Worm (Caenorhabditis elegans): Measurements from ENCODE around the gene C09F12.3.

Gene C09F12.3

ce11 chrX:11028617-11029016 lies 14.1 kb downstream of the C09F12.3 start, which contains the start of gene ldb-1:
TSS of gene ldb-1 (plus strand) at chrX:11028917.
- TF ChIP-seq ztf-29 (GFP tag; IDR thresholded peaks at IDR 0.05) (no peak), med-1 (GFP tag; optimal IDR thresholded peaks at IDR 0.05; ENCODE audit: insufficient read depth) (no peak), ref-1 (GFP tag; conservative IDR thresholded peaks at IDR 0.05) (no peak), T22C8.4 (GFP tag; IDR thresholded peaks at IDR 0.05) (no peak), klf-2 (GFP tag; conservative IDR thresholded peaks at IDR 0.05) (no peak), ztf-23 (GFP tag; IDR thresholded peaks at IDR 0.05) (no peak), flt-1 (GFP tag; IDR thresholded peaks at IDR 0.05) (no peak), tab-1 (GFP tag; IDR thresholded peaks at IDR 0.05) (no peak), cog-1 (tag; optimal IDR thresholded peaks at IDR 0.05) (no peak)

ce11 chrX:11016100-11016499 lies 26.6 kb downstream of the C09F12.3 start, which contains the start of gene egl-15:
TSS of gene egl-15 (plus strand) at chrX:11016400.
- no peak for TF ChIP-seq flt-1 (GFP tag; IDR thresholded peaks at IDR 0.05)
- TF ChIP-seq ztf-23 (GFP tag; IDR thresholded peaks at IDR 0.05), result no peak
- no peak for TF ChIP-seq T22C8.4 (GFP tag; IDR thresholded peaks at IDR 0.05)
- TF ChIP-seq ref-1 (GFP tag; conservative IDR thresholded peaks at IDR 0.05), result no peak
- TF ChIP-seq med-1 (GFP tag; optimal IDR thresholded peaks at IDR 0.05; ENCODE audit: insufficient read depth), result no peak
- TF ChIP-seq cog-1 (tag; optimal IDR thresholded peaks at IDR 0.05), result no peak
- no peak for TF ChIP-seq tab-1 (GFP tag; IDR thresholded peaks at IDR 0.05)
- TF ChIP-seq ztf-29 (GFP tag; IDR thresholded peaks at IDR 0.05), result no peak
- no peak for TF ChIP-seq klf-2 (GFP tag; conservative IDR thresholded peaks at IDR 0.05)

ce11 chrX:11014394-11015280 lies 28.0 kb downstream of the C09F12.3 start:
- TF ChIP-seq flt-1 (GFP tag; IDR thresholded peaks at IDR 0.05), result no peak
- no peak for TF ChIP-seq tab-1 (GFP tag; IDR thresholded peaks at IDR 0.05)
- no peak for TF ChIP-seq ztf-23 (GFP tag; IDR thresholded peaks at IDR 0.05)
- TF ChIP-seq T22C8.4 (GFP tag; IDR thresholded peaks at IDR 0.05), result no peak
- TF ChIP-seq cog-1 (tag; optimal IDR thresholded peaks at IDR 0.05), result no peak
- TF ChIP-seq ref-1 (GFP tag; conservative IDR thresholded peaks at IDR 0.05), result no peak
- TF ChIP-seq klf-2 (GFP tag; conservative IDR thresholded peaks at IDR 0.05), result no peak
- no peak for TF ChIP-seq ztf-29 (GFP tag; IDR thresholded peaks at IDR 0.05)
- no peak for TF ChIP-seq med-1 (GFP tag; optimal IDR thresholded peaks at IDR 0.05; ENCODE audit: insufficient read depth)

- TF ChIP-seq klf-2 (GFP tag; conservative IDR thresholded peaks at IDR 0.05), result no peak
- no peak for TF ChIP-seq flt-1 (GFP tag; IDR thresholded peaks at IDR 0.05)
- no peak for TF ChIP-seq tab-1 (GFP tag; IDR thresholded peaks at IDR 0.05)
- no peak for TF ChIP-seq T22C8.4 (GFP tag; IDR thresholded peaks at IDR 0.05)
- no peak for TF ChIP-seq med-1 (GFP tag; optimal IDR thresholded peaks at IDR 0.05; ENCODE audit: insufficient read depth)
- TF ChIP-seq cog-1 (tag; optimal IDR thresholded peaks at IDR 0.05), result no peak
- no peak for TF ChIP-seq ref-1 (GFP tag; conservative IDR thresholded peaks at IDR 0.05)
- no peak for TF ChIP-seq ztf-29 (GFP tag; IDR thresholded peaks at IDR 0.05)
- TF ChIP-seq ztf-23 (GFP tag; IDR thresholded peaks at IDR 0.05), result no peak
Measured at ce11 chrX:11012337-11012736, 30.3 kb downstream of the C09F12.3 start, which contains the start of gene F58A3.3. TSS of gene F58A3.3 (plus strand) at chrX:11012637.

ce11 chrX:11010565-11010964 lies 32.1 kb downstream of the C09F12.3 start, which contains the start of gene F58A3.4:
TSS of gene F58A3.4 (minus strand) at chrX:11010665.
- TF ChIP-seq tab-1 (GFP tag; IDR thresholded peaks at IDR 0.05) (no peak), ztf-23 (GFP tag; IDR thresholded peaks at IDR 0.05) (no peak), ref-1 (GFP tag; conservative IDR thresholded peaks at IDR 0.05) (no peak), T22C8.4 (GFP tag; IDR thresholded peaks at IDR 0.05) (no peak), flt-1 (GFP tag; IDR thresholded peaks at IDR 0.05) (no peak), klf-2 (GFP tag; conservative IDR thresholded peaks at IDR 0.05) (no peak), cog-1 (tag; optimal IDR thresholded peaks at IDR 0.05) (no peak), med-1 (GFP tag; optimal IDR thresholded peaks at IDR 0.05; ENCODE audit: insufficient read depth) (no peak)

ce11 chrX:11008954-11009353 lies 33.7 kb downstream of the C09F12.3 start, which contains the start of gene ttr-31:
TSS of gene ttr-31 (minus strand) at chrX:11009054.
- TF ChIP-seq tab-1 (GFP tag; IDR thresholded peaks at IDR 0.05) (no peak), T22C8.4 (GFP tag; IDR thresholded peaks at IDR 0.05) (no peak), flt-1 (GFP tag; IDR thresholded peaks at IDR 0.05) (no peak), med-1 (GFP tag; optimal IDR thresholded peaks at IDR 0.05; ENCODE audit: insufficient read depth) (no peak)

ce11 chrX:11008052-11008451 lies 34.6 kb downstream of the C09F12.3 start, which contains the start of gene del-5:
TSS of gene del-5 (minus strand) at chrX:11008181.
- TF ChIP-seq cog-1 (tag; optimal IDR thresholded peaks at IDR 0.05), result no peak
- TF ChIP-seq T22C8.4 (GFP tag; IDR thresholded peaks at IDR 0.05), result no peak
- no peak for TF ChIP-seq klf-2 (GFP tag; conservative IDR thresholded peaks at IDR 0.05)
- no peak for TF ChIP-seq ztf-29 (GFP tag; IDR thresholded peaks at IDR 0.05)
- TF ChIP-seq med-1 (GFP tag; optimal IDR thresholded peaks at IDR 0.05; ENCODE audit: insufficient read depth), result no peak
- no peak for TF ChIP-seq ztf-23 (GFP tag; IDR thresholded peaks at IDR 0.05)
- no peak for TF ChIP-seq ref-1 (GFP tag; conservative IDR thresholded peaks at IDR 0.05)
- no peak for TF ChIP-seq tab-1 (GFP tag; IDR thresholded peaks at IDR 0.05)

- no peak for TF ChIP-seq klf-2 (GFP tag; conservative IDR thresholded peaks at IDR 0.05)
- TF ChIP-seq ref-1 (GFP tag; conservative IDR thresholded peaks at IDR 0.05), result no peak
- no peak for TF ChIP-seq tab-1 (GFP tag; IDR thresholded peaks at IDR 0.05)
- no peak for TF ChIP-seq T22C8.4 (GFP tag; IDR thresholded peaks at IDR 0.05)
- no peak for TF ChIP-seq cog-1 (tag; optimal IDR thresholded peaks at IDR 0.05)
- TF ChIP-seq ztf-23 (GFP tag; IDR thresholded peaks at IDR 0.05), result no peak
- no peak for TF ChIP-seq ztf-29 (GFP tag; IDR thresholded peaks at IDR 0.05)
Measured at ce11 chrX:11007393-11007792, 35.3 kb downstream of the C09F12.3 start.

- TF ChIP-seq T22C8.4 (GFP tag; IDR thresholded peaks at IDR 0.05), result no peak
- no peak for TF ChIP-seq ref-1 (GFP tag; conservative IDR thresholded peaks at IDR 0.05)
- no peak for TF ChIP-seq tab-1 (GFP tag; IDR thresholded peaks at IDR 0.05)
- TF ChIP-seq flt-1 (GFP tag; IDR thresholded peaks at IDR 0.05), result no peak
- no peak for TF ChIP-seq klf-2 (GFP tag; conservative IDR thresholded peaks at IDR 0.05)
- TF ChIP-seq ztf-23 (GFP tag; IDR thresholded peaks at IDR 0.05), result no peak
Measured at ce11 chrX:11003701-11004100, 39.0 kb downstream of the C09F12.3 start.

Measured in whole organism, midembryonic.